Fruit fly (Drosophila melanogaster) whole organism, embryonic: ENCODE data around the gene Dpm2.
A peak's percentile ranks its signal among the peaks of the same experiment; 100 is the strongest.

Experiments
- Aef1 ChIP-seq: fragments of 200-800 bp; sonication (Bioruptor generic); IDR thresholded peaks from 3 replicates; pipeline ENCODE4 v1.3.6; 2022; ENCODE audit warnings: missing biosample characterization, missing genetic modification characterization
- Antp ChIP-seq: fragments of 200-800 bp; sonication (Bioruptor generic); optimal IDR thresholded peaks from 3 replicates; lab custom pipeline; 2016; ENCODE audit warnings: missing biosample characterization, missing genetic modification characterization
- CG12942 ChIP-seq: fragments of 200-800 bp; sonication (Bioruptor generic); optimal IDR thresholded peaks from 3 replicates; lab custom pipeline; 2016; ENCODE audit warnings: missing biosample characterization, missing genetic modification characterization
- CG14441 ChIP-seq: fragments of 200-800 bp; sonication (Bioruptor generic); IDR thresholded peaks from 2 replicates; pipeline ENCODE4 v1.3.6; 2022; ENCODE audit warnings: missing biosample characterization, missing genetic modification characterization
- CG17568 ChIP-seq: fragments of 200-800 bp; sonication (Bioruptor generic); optimal IDR thresholded peaks from 2 replicates; lab custom pipeline; 2018; ENCODE audit warnings: missing biosample characterization, mild to moderate bottlenecking, missing genetic modification characterization, moderate library complexity
- CG17912 ChIP-seq: fragments of 200-800 bp; sonication (Bioruptor generic); optimal IDR thresholded peaks from 2 replicates; lab custom pipeline; 2018; ENCODE audit warnings: missing biosample characterization, mild to moderate bottlenecking, missing genetic modification characterization
- CG3065 ChIP-seq: fragments of 200-800 bp; sonication (Bioruptor generic); optimal IDR thresholded peaks from 2 replicates; lab custom pipeline; 2016; ENCODE audit warnings: missing biosample characterization, missing genetic modification characterization
- CG3163 ChIP-seq: fragments of 200-800 bp; sonication (Bioruptor generic); optimal IDR thresholded peaks from 3 replicates; lab custom pipeline; 2016; ENCODE audit warnings: missing biosample characterization, missing genetic modification characterization
- CG33213 ChIP-seq: fragments of 200-800 bp; sonication (Bioruptor generic); optimal IDR thresholded peaks from 3 replicates; lab custom pipeline; 2016; ENCODE audit warnings: missing biosample characterization, missing genetic modification characterization
- CG3838 ChIP-seq: fragments of 200-800 bp; sonication (Bioruptor generic); optimal IDR thresholded peaks from 3 replicates; lab custom pipeline; 2016; ENCODE audit warnings: missing biosample characterization, missing genetic modification characterization
- CG4730 ChIP-seq: fragments of 200-800 bp; sonication (Bioruptor generic); IDR thresholded peaks from 2 replicates; pipeline ENCODE4 v1.3.6; 2022; ENCODE audit warnings: missing biosample characterization, missing genetic modification characterization
- CG6689 ChIP-seq: fragments of 200-800 bp; sonication (Bioruptor generic); IDR thresholded peaks from 2 replicates; pipeline ENCODE4 v1.3.6; 2022; ENCODE audit warnings: missing biosample characterization, missing genetic modification characterization
- CG7839 ChIP-seq: fragments of 200-800 bp; sonication (Bioruptor generic); optimal IDR thresholded peaks from 3 replicates; lab custom pipeline; 2018; ENCODE audit warnings: missing biosample characterization, mild to moderate bottlenecking, missing genetic modification characterization, moderate library complexity
- CG7928 ChIP-seq: fragments of 200-800 bp; sonication (Bioruptor generic); optimal IDR thresholded peaks from 2 replicates; lab custom pipeline; 2017; ENCODE audit warnings: missing biosample characterization, mild to moderate bottlenecking, missing genetic modification characterization
- CG8281 ChIP-seq: fragments of 200-800 bp; sonication (Bioruptor generic); optimal IDR thresholded peaks from 2 replicates; lab custom pipeline; 2018; ENCODE audit warnings: missing biosample characterization, mild to moderate bottlenecking, missing genetic modification characterization, moderate library complexity
- CG9609 ChIP-seq: fragments of 200-800 bp; sonication (Bioruptor generic); optimal IDR thresholded peaks from 3 replicates; lab custom pipeline; 2016; ENCODE audit warnings: missing biosample characterization, missing genetic modification characterization
- CHES-1-like ChIP-seq: fragments of 200-800 bp; sonication (Bioruptor generic); optimal IDR thresholded peaks from 2 replicates; lab custom pipeline; 2016; ENCODE audit warnings: missing biosample characterization, missing genetic modification characterization
- Chrac-16 ChIP-seq: fragments of 200-800 bp; sonication (Bioruptor generic); optimal IDR thresholded peaks from 3 replicates; lab custom pipeline; 2016; ENCODE audit warnings: missing biosample characterization, missing genetic modification characterization
- CkIIα-i1 ChIP-seq: fragments of 200-800 bp; sonication (Bioruptor generic); IDR thresholded peaks from 2 replicates; pipeline ENCODE4 v1.3.6; 2022; ENCODE audit warnings: missing biosample characterization, missing genetic modification characterization
- CoRest ChIP-seq: fragments of 200-800 bp; sonication (Bioruptor generic); optimal IDR thresholded peaks from 3 replicates; lab custom pipeline; 2018; ENCODE audit warnings: missing biosample characterization, mild to moderate bottlenecking, missing genetic modification characterization, moderate library complexity
- Dad ChIP-seq: fragments of 200-800 bp; sonication (Bioruptor generic); optimal IDR thresholded peaks from 3 replicates; lab custom pipeline; 2016; ENCODE audit warnings: missing biosample characterization, missing genetic modification characterization
- Ets65A ChIP-seq: fragments of 200-800 bp; sonication (Bioruptor generic); peaks from one replicate; lab custom pipeline; 2016; ENCODE audit warnings: missing biosample characterization, missing genetic modification characterization
- Ets97D ChIP-seq: fragments of 200-800 bp; sonication (Bioruptor generic); optimal IDR thresholded peaks from 3 replicates; lab custom pipeline; 2016; ENCODE audit warnings: missing biosample characterization, missing genetic modification characterization
- Fer2 ChIP-seq: fragments of 200-800 bp; sonication (Bioruptor generic); optimal IDR thresholded peaks from 2 replicates; lab custom pipeline; 2018; ENCODE audit warnings: missing biosample characterization, mild to moderate bottlenecking, missing genetic modification characterization, moderate library complexity
- HLH3B ChIP-seq: fragments of 200-800 bp; sonication (Bioruptor generic); IDR thresholded peaks from 2 replicates; pipeline ENCODE4 v1.3.6; 2022; ENCODE audit warnings: missing biosample characterization, missing genetic modification characterization
- Hey ChIP-seq: fragments of 200-800 bp; sonication (Bioruptor generic); optimal IDR thresholded peaks from 3 replicates; lab custom pipeline; 2018; ENCODE audit warnings: missing biosample characterization, mild to moderate bottlenecking, missing genetic modification characterization
- Nf-YB ChIP-seq: fragments of 200-800 bp; sonication (Bioruptor generic); optimal IDR thresholded peaks from 3 replicates; lab custom pipeline; 2019; ENCODE audit warnings: missing biosample characterization, mild to moderate bottlenecking, missing genetic modification characterization, moderate library complexity
- Optix ChIP-seq: fragments of 200-800 bp; sonication (Bioruptor generic); IDR thresholded peaks from 3 replicates; pipeline ENCODE4 v1.3.6; 2022; ENCODE audit warnings: missing biosample characterization, missing genetic modification characterization
- PHDP ChIP-seq: fragments of 200-800 bp; sonication (Bioruptor generic); optimal IDR thresholded peaks from 3 replicates; lab custom pipeline; 2018; ENCODE audit warnings: missing biosample characterization, mild to moderate bottlenecking, missing genetic modification characterization, moderate library complexity
- Sry-β ChIP-seq: fragments of 200-800 bp; sonication (Bioruptor generic); optimal IDR thresholded peaks from 2 replicates; lab custom pipeline; 2018; ENCODE audit warnings: missing biosample characterization, mild to moderate bottlenecking, missing genetic modification characterization, moderate library complexity
- Ssrp ChIP-seq: fragments of 200-800 bp; sonication (Bioruptor generic); optimal IDR thresholded peaks from 2 replicates; lab custom pipeline; 2018; ENCODE audit warnings: missing biosample characterization, mild to moderate bottlenecking, missing genetic modification characterization, moderate library complexity
- Stat92E ChIP-seq, 3 experiments: fragments of >200 bp in 2 of 3; fragments of 200-800 bp in 1 of 3; sonication (Bioruptor generic) in 1 of 3; optimal IDR thresholded peaks; 2 replicates each; lab custom pipeline; 2017 to 2019; ENCODE audit warnings: missing biosample characterization in 3 of 3, missing genetic modification characterization in 3 of 3, mild to moderate bottlenecking in 1 of 3, moderate library complexity in 1 of 3
- abd-A ChIP-seq: fragments of 200-800 bp; sonication (Bioruptor generic); optimal IDR thresholded peaks from 3 replicates; lab custom pipeline; 2019; ENCODE audit warnings: missing biosample characterization, mild to moderate bottlenecking, missing genetic modification characterization, moderate library complexity
- bbx ChIP-seq: fragments of 200-800 bp; sonication (Bioruptor generic); IDR thresholded peaks from 2 replicates; pipeline ENCODE4 v1.3.6; 2022; ENCODE audit warnings: missing biosample characterization, missing genetic modification characterization; ENCODE audit not compliant: partially characterized antibody
- cato ChIP-seq: fragments of 200-800 bp; sonication (Bioruptor generic); optimal IDR thresholded peaks from 2 replicates; lab custom pipeline; 2016; ENCODE audit warnings: missing biosample characterization, missing genetic modification characterization, borderline replicate concordance
- caup ChIP-seq: fragments of 200-800 bp; sonication (Bioruptor generic); optimal IDR thresholded peaks from 3 replicates; lab custom pipeline; 2017; ENCODE audit warnings: missing biosample characterization, mild to moderate bottlenecking, missing genetic modification characterization, moderate library complexity; ENCODE audit not compliant: severe bottlenecking
- chn ChIP-seq: fragments of 200-800 bp; sonication (Bioruptor generic); optimal IDR thresholded peaks from 2 replicates; lab custom pipeline; 2016; ENCODE audit warnings: missing biosample characterization, missing genetic modification characterization
- da ChIP-seq: fragments of 200-800 bp; sonication (Bioruptor generic); optimal IDR thresholded peaks from 2 replicates; lab custom pipeline; 2016; ENCODE audit warnings: missing biosample characterization, missing genetic modification characterization
- emc ChIP-seq: fragments of 200-800 bp; sonication (Bioruptor generic); optimal IDR thresholded peaks from 2 replicates; lab custom pipeline; 2016; ENCODE audit warnings: missing biosample characterization, missing genetic modification characterization
- jumu ChIP-seq: fragments of 200-800 bp; sonication (Bioruptor generic); optimal IDR thresholded peaks from 3 replicates; lab custom pipeline; 2016; ENCODE audit warnings: missing biosample characterization, missing genetic modification characterization
- klu ChIP-seq: fragments of 200-800 bp; sonication (Bioruptor generic); IDR thresholded peaks from 2 replicates; pipeline ENCODE4 v1.3.6; 2022; ENCODE audit warnings: missing biosample characterization, missing genetic modification characterization
- lbe ChIP-seq: fragments of 200-800 bp; sonication (Bioruptor generic); optimal IDR thresholded peaks from 2 replicates; lab custom pipeline; 2016; ENCODE audit warnings: missing biosample characterization, mild to moderate bottlenecking, missing genetic modification characterization
- org-1 ChIP-seq: fragments of 200-800 bp; sonication (Bioruptor generic); optimal IDR thresholded peaks from 2 replicates; lab custom pipeline; 2017; ENCODE audit warnings: missing biosample characterization, missing genetic modification characterization
- p53 ChIP-seq: fragments of 200-800 bp; sonication (Bioruptor generic); optimal IDR thresholded peaks from 2 replicates; lab custom pipeline; 2016; ENCODE audit warnings: missing biosample characterization, missing genetic modification characterization
- pho ChIP-seq: fragments of 200-800 bp; sonication (Bioruptor generic); optimal IDR thresholded peaks from 2 replicates; lab custom pipeline; 2016; ENCODE audit warnings: missing biosample characterization, missing genetic modification characterization
- salm ChIP-seq: fragments of 200-800 bp; sonication (Bioruptor generic); optimal IDR thresholded peaks from 2 replicates; lab custom pipeline; 2018; ENCODE audit warnings: missing biosample characterization, mild to moderate bottlenecking, missing genetic modification characterization
- slp2 ChIP-seq: fragments of 200-800 bp; sonication (Bioruptor generic); optimal IDR thresholded peaks from 2 replicates; lab custom pipeline; 2016; ENCODE audit warnings: missing biosample characterization, missing genetic modification characterization
- tgo ChIP-seq: fragments of 200-800 bp; sonication (Bioruptor generic); IDR thresholded peaks from 3 replicates; pipeline ENCODE4 v1.3.6; 2022; ENCODE audit warnings: missing biosample characterization, missing genetic modification characterization
- vfl ChIP-seq: fragments of 200-800 bp; sonication (Bioruptor generic); optimal IDR thresholded peaks from 2 replicates; lab custom pipeline; 2016; ENCODE audit warnings: missing biosample characterization, missing genetic modification characterization
- zfh1 ChIP-seq: fragments of 200-800 bp; sonication (Bioruptor generic); IDR thresholded peaks from 3 replicates; pipeline ENCODE4 v1.3.6; 2022; ENCODE audit warnings: missing biosample characterization, missing genetic modification characterization

Gene Dpm2

DNA sequence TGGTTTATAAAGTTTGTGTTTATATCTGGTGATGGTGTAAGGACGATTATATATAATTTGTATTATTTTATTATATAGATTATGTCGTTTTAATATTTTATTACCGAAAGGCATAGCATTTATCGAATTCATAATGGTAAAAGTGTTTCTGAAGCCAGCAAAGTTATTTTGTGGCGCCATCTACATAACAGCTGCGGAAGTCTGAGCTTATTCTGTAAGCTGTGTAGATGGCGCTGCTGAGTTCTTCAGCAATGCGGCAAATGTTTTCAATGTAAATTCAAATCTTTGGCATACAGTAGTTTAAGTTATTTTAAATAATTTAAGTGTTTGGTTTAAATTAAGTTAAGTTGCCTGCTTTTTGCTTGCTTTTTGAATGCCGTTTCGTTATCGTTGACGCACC lies 30.9 kb upstream of the Dpm2 start (continued):
- no peak for TF ChIP-seq CG7928 (GFP tag; lab: Kevin White, UChicago)
- no peak for TF ChIP-seq pho (GFP tag; lab: Kevin White, UChicago)
- TF ChIP-seq zfh1 (GFP tag; lab: Robert Waterston, UW) = peak; percentile 38; the same call in 1 of the 3 replicates
- no peak for TF ChIP-seq da (GFP tag; lab: Kevin White, UChicago)
- TF ChIP-seq jumu (GFP tag; lab: Kevin White, UChicago) = no peak
- peak; percentile 49 for TF ChIP-seq CG7839 (tag; lab: Kevin White, UChicago)
- TF ChIP-seq tgo (GFP tag; lab: Robert Waterston, UW) = peak; percentile 36; the same call in 1 of the 3 replicates
- TF ChIP-seq CG4730 (GFP tag; lab: Robert Waterston, UW) = peak; percentile 58; the same call in 1 of the 2 replicates
- peak; percentile 41; the same call in 1 of the 2 replicates for TF ChIP-seq CG14441 (GFP tag; lab: Robert Waterston, UW)
- TF ChIP-seq CG6689 (GFP tag; lab: Robert Waterston, UW) = no peak
- TF ChIP-seq Nf-YB = no peak
- peak; percentile 27 for TF ChIP-seq CG33213 (GFP tag; lab: Kevin White, UChicago)
- no peak for TF ChIP-seq emc (GFP tag; lab: Kevin White, UChicago)
- TF ChIP-seq HLH3B = no peak
- no peak for TF ChIP-seq Ets65A (GFP tag; lab: Kevin White, UChicago)
- no peak for TF ChIP-seq Optix (GFP tag; lab: Robert Waterston, UW)
- no peak for TF ChIP-seq chn
- no peak for TF ChIP-seq CG8281 (tag; lab: Kevin White, UChicago)
- no peak for TF ChIP-seq CoRest (tag; lab: Kevin White, UChicago)
- TF ChIP-seq Chrac-16 (GFP tag; lab: Kevin White, UChicago) = no peak
- no peak for TF ChIP-seq salm (tag; lab: Kevin White, UChicago)
- no peak for TF ChIP-seq CG9609 (GFP tag; lab: Kevin White, UChicago)
- TF ChIP-seq p53 = no peak
- TF ChIP-seq Aef1 (GFP tag; lab: Robert Waterston, UW) = peak; percentile 34; the same call in 1 of the 3 replicates
- TF ChIP-seq bbx (GFP tag; lab: Robert Waterston, UW) = no peak

DNA sequence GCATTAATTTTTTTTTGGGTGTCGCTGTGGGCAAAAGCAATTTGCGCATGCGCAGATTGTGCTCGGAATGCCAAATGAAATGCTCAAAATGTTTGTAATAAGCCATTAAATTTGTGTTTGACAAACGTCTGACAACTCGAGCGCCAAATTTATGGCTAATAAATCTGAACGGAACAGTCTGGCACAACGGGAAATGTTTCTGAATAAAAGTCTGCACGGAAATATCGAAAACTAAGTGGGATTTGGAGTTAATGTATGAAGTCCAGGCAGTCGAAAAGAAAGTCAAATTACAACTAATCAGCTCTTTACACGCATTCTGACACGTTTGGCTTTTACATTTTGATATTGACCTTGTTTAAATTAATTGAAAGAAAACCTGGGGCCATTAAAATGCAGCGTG lies 28.2 kb upstream of the Dpm2 start, which contains the start of gene CG12009:
CG12009 (plus strand) TSS at position 301 of the 400 bp plus-strand sequence.
- TF ChIP-seq klu = no peak
- no peak for TF ChIP-seq CG17568 (GFP tag; lab: Kevin White, UChicago)

DNA sequence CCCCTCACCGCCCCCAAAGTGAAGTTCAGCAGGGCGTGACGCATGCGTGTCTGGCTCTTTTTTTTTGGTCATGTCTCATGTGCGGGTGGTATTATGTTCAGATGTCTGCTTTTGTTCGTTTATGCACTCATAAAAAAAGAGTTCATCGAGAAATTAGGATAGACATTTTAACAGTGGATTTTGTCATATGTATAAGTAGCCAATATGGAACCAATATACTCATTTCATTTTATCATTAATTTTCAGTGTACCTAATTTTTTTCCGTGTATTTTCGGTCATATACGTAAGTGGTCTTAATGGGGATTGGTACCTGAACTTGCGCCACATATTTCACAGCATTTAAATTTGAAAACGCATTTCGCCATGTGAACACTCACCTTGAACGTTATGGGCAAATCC lies 19.0 kb upstream of the Dpm2 start:
- TF ChIP-seq PHDP (tag; lab: Kevin White, UChicago) (no peak), CG3065 (peak; percentile 59), CkIIα-i1 (GFP tag; lab: Robert Waterston, UW) (no peak), CG17912 (no peak), Ssrp (tag; lab: Kevin White, UChicago) (peak; percentile 62), tgo (GFP tag; lab: Robert Waterston, UW) (peak; percentile 72), Sry-β (no peak), vfl (GFP tag; lab: Kevin White, UChicago) (no peak), cato (GFP tag; lab: Kevin White, UChicago) (no peak), org-1 (GFP tag; lab: Kevin White, UChicago) (peak; percentile 25), Antp (GFP tag; lab: Kevin White, UChicago) (peak; percentile 22), Ets97D (GFP tag; lab: Kevin White, UChicago) (no peak), Stat92E (GFP tag; optimal IDR thresholded peaks at IDR 0.05; lab: Kevin White, UChicago) (no peak), slp2 (GFP tag; lab: Kevin White, UChicago) (peak; percentile 66), caup (GFP tag; lab: Kevin White, UChicago) (peak; percentile 28), Hey (no peak), abd-A (tag; lab: Kevin White, UChicago) (no peak), CG3163 (GFP tag; lab: Kevin White, UChicago) (no peak), lbe (GFP tag; lab: Kevin White, UChicago) (no peak), CG12942 (peak; percentile 22), Fer2 (tag; lab: Kevin White, UChicago) (no peak), CG3838 (no peak), Dad (GFP tag; lab: Kevin White, UChicago) (peak; percentile 16), CHES-1-like (GFP tag; lab: Kevin White, UChicago) (no peak)
